Worm (Caenorhabditis elegans) whole organism, L2 larva: ENCODE measurements around the gene Y41C4A.22.

Source experiments
- C34F6.9 ChIP-seq: fragments of 150-350 bp; optimal IDR thresholded peaks from 2 replicates; lab custom pipeline; 2014; ENCODE audit warnings: missing biosample characterization, missing genetic modification characterization
- F13H6.1 ChIP-seq: sonication (generic microtip); optimal IDR thresholded peaks from 2 replicates; lab custom pipeline; 2016; ENCODE audit warnings: missing genetic modification characterization, missing compliant biosample characterization
- R02D3.7 ChIP-seq: fragments of 150-350 bp; optimal IDR thresholded peaks from 2 replicates; lab custom pipeline; 2014; ENCODE audit warnings: missing biosample characterization, missing genetic modification characterization
- Y55F3AM.14 ChIP-seq: fragments of 200-800 bp; sonication (Bioruptor generic); optimal IDR thresholded peaks from 2 replicates; lab custom pipeline; 2018; ENCODE audit warnings: mild to moderate bottlenecking, missing genetic modification characterization, missing compliant biosample characterization
- ZK546.5 ChIP-seq: sonication (generic microtip); optimal IDR thresholded peaks from 2 replicates; lab custom pipeline; 2017; ENCODE audit warnings: missing biosample characterization, missing genetic modification characterization
- aly-2 ChIP-seq: fragments of 150-350 bp; optimal IDR thresholded peaks from 2 replicates; lab custom pipeline; 2014; ENCODE audit warnings: missing biosample characterization, missing genetic modification characterization
- ama-1 ChIP-seq: fragments of 150-350 bp; optimal IDR thresholded peaks from 2 replicates; lab custom pipeline; 2018; ENCODE audit warnings: inconsistent platforms
- blmp-1 ChIP-seq: sonication (generic microtip); optimal IDR thresholded peaks from 2 replicates; lab custom pipeline; 2017; ENCODE audit warnings: missing genetic modification characterization, mild to moderate bottlenecking, missing compliant biosample characterization, antibody characterized with exemption, moderate library complexity; ENCODE audit not compliant: insufficient read depth
- ceh-82 ChIP-seq: fragments of 150-350 bp; optimal IDR thresholded peaks from 2 replicates; lab custom pipeline; 2014; ENCODE audit warnings: missing biosample characterization, missing genetic modification characterization
- crh-2 ChIP-seq: sonication (generic microtip); optimal IDR thresholded peaks from 2 replicates; lab custom pipeline; 2017; ENCODE audit warnings: missing biosample characterization, missing genetic modification characterization
- egl-27 ChIP-seq: sonication (generic microtip); optimal IDR thresholded peaks from 3 replicates; lab custom pipeline; 2017; ENCODE audit warnings: missing biosample characterization, missing genetic modification reagents, missing genetic modification characterization
- elt-3 ChIP-seq: sonication (generic microtip); optimal IDR thresholded peaks from 2 replicates; lab custom pipeline; 2017; ENCODE audit warnings: missing biosample characterization, missing genetic modification characterization
- fos-1 ChIP-seq: fragments of 150-350 bp; optimal IDR thresholded peaks from 2 replicates; lab custom pipeline; 2014; ENCODE audit warnings: missing biosample characterization, missing genetic modification characterization
- gmeb-1 ChIP-seq: fragments of 150-350 bp; optimal IDR thresholded peaks from 2 replicates; lab custom pipeline; 2014; ENCODE audit warnings: missing biosample characterization, missing genetic modification characterization
- lin-11 ChIP-seq: fragments of 150-350 bp; sonication (generic microtip); optimal IDR thresholded peaks from 2 replicates; lab custom pipeline; 2014; ENCODE audit warnings: missing biosample characterization, missing genetic modification characterization, inconsistent platforms, mixed read lengths
- lin-13 ChIP-seq: fragments of 150-350 bp; optimal IDR thresholded peaks from 2 replicates; lab custom pipeline; 2014; ENCODE audit warnings: missing biosample characterization, missing genetic modification reagents, missing genetic modification characterization
- lsy-2 ChIP-seq, 2 experiments: fragments of 150-350 bp in 1 of 2; sonication (generic microtip) in 1 of 2; optimal IDR thresholded peaks; 2 replicates each; lab custom pipeline; 2014 to 2017; ENCODE audit warnings: missing biosample characterization in 2 of 2, missing genetic modification characterization in 2 of 2
- mbf-1 ChIP-seq: sonication (generic microtip); optimal IDR thresholded peaks from 2 replicates; lab custom pipeline; 2017; ENCODE audit warnings: missing biosample characterization, missing genetic modification characterization
- mdl-1 ChIP-seq, 2 experiments: fragments of 150-350 bp in 1 of 2; sonication (generic microtip) in 1 of 2; optimal IDR thresholded peaks; 2 replicates each; lab custom pipeline; 2017; ENCODE audit warnings: missing biosample characterization in 2 of 2, missing genetic modification characterization in 2 of 2
- nhr-11 ChIP-seq: fragments of 150-350 bp; optimal IDR thresholded peaks from 2 replicates; lab custom pipeline; 2014; ENCODE audit warnings: missing biosample characterization, missing genetic modification characterization
- nhr-12 ChIP-seq: fragments of 150-350 bp; optimal IDR thresholded peaks from 2 replicates; lab custom pipeline; 2014; ENCODE audit warnings: missing biosample characterization, missing genetic modification characterization
- nhr-129 ChIP-seq: fragments of 150-350 bp; optimal IDR thresholded peaks from 2 replicates; lab custom pipeline; 2014; ENCODE audit warnings: missing biosample characterization, missing genetic modification characterization
- nhr-21 ChIP-seq: fragments of 150-350 bp; optimal IDR thresholded peaks from 2 replicates; lab custom pipeline; 2014; ENCODE audit warnings: missing biosample characterization, missing genetic modification characterization
- nhr-23 ChIP-seq: fragments of 150-350 bp; optimal IDR thresholded peaks from 2 replicates; lab custom pipeline; 2014; ENCODE audit warnings: missing biosample characterization, missing genetic modification reagents, missing genetic modification characterization
- nhr-237 ChIP-seq: fragments of 150-350 bp; optimal IDR thresholded peaks from 2 replicates; lab custom pipeline; 2014; ENCODE audit warnings: missing biosample characterization, missing genetic modification characterization
- nhr-25 ChIP-seq: fragments of 150-350 bp; sonication (generic microtip); optimal IDR thresholded peaks from 3 replicates; lab custom pipeline; 2014; ENCODE audit warnings: missing biosample characterization, missing genetic modification characterization
- nhr-6 ChIP-seq: fragments of 150-350 bp; optimal IDR thresholded peaks from 2 replicates; lab custom pipeline; 2014; ENCODE audit warnings: missing biosample characterization, missing genetic modification characterization
- nhr-77 ChIP-seq: fragments of 150-350 bp; optimal IDR thresholded peaks from 2 replicates; lab custom pipeline; 2014; ENCODE audit warnings: missing biosample characterization, missing genetic modification characterization
- peb-1 ChIP-seq: fragments of 150-350 bp; optimal IDR thresholded peaks from 2 replicates; lab custom pipeline; 2014; ENCODE audit warnings: missing biosample characterization, missing genetic modification characterization
- sem-4 ChIP-seq: fragments of 150-350 bp; optimal IDR thresholded peaks from 2 replicates; lab custom pipeline; 2014; ENCODE audit warnings: missing biosample characterization, missing genetic modification reagents, missing genetic modification characterization
- skn-1 ChIP-seq: sonication (generic microtip); optimal IDR thresholded peaks from 2 replicates; lab custom pipeline; 2017; ENCODE audit warnings: missing biosample characterization, missing genetic modification characterization
- sma-3 ChIP-seq: sonication (generic microtip); optimal IDR thresholded peaks from 2 replicates; lab custom pipeline; 2016; ENCODE audit warnings: missing genetic modification reagents, missing genetic modification characterization, missing compliant biosample characterization
- sma-9 ChIP-seq, 2 experiments: fragments of 150-350 bp in 1 of 2; sonication (generic microtip) in 1 of 2; optimal IDR thresholded peaks; 2 replicates each; lab custom pipeline; 2014 to 2016; ENCODE audit warnings: missing genetic modification characterization in 2 of 2, mild to moderate bottlenecking in 1 of 2, missing biosample characterization in 1 of 2, missing compliant biosample characterization in 1 of 2, missing genetic modification reagents in 1 of 2, moderate library complexity in 1 of 2
- snpc-4 ChIP-seq: fragments of 150-350 bp; optimal IDR thresholded peaks from 2 replicates; lab custom pipeline; 2014; ENCODE audit warnings: missing biosample characterization, missing genetic modification characterization
- unc-39 ChIP-seq: fragments of 150-350 bp; optimal IDR thresholded peaks from 2 replicates; lab custom pipeline; 2014; ENCODE audit warnings: missing biosample characterization, missing genetic modification characterization
- ztf-1 ChIP-seq: fragments of 200-800 bp; sonication (Bioruptor generic); conservative IDR thresholded peaks from 2 replicates; pipeline ENCODE4 v1.3.6; 2022; ENCODE audit warnings: missing genetic modification characterization, missing compliant biosample characterization
- ztf-4 ChIP-seq: fragments of 150-350 bp; optimal IDR thresholded peaks from 2 replicates; lab custom pipeline; 2014; ENCODE audit warnings: missing biosample characterization, missing genetic modification characterization

Y41C4A.22 gene

ce11 chrIII:11683790-11684189 lies 11.3 kb upstream of the Y41C4A.22 start:
- TF ChIP-seq sma-9 (GFP tag; optimal IDR thresholded peaks at IDR 0.05; lab: Kevin White, UChicago) (no peak), sma-9 (tag; optimal IDR thresholded peaks at IDR 0.05; lab: Kevin White, UChicago) (no peak), R02D3.7 (no peak), unc-39 (tag; lab: Kevin White, UChicago) (no peak), nhr-12 (tag; lab: Kevin White, UChicago) (no peak), nhr-6 (tag; lab: Kevin White, UChicago) (no peak), elt-3 (no peak), nhr-129 (no peak), ZK546.5 (tag; lab: Kevin White, UChicago) (no peak), peb-1 (tag; lab: Kevin White, UChicago) (no peak)

ce11 chrIII:11684770-11685169 lies 10.3 kb upstream of the Y41C4A.22 start:
- TF ChIP-seq F13H6.1 (tag; lab: Kevin White, UChicago) (no peak), sma-3 (GFP tag; lab: Kevin White, UChicago) (peak; percentile 44), crh-2 (tag; lab: Kevin White, UChicago) (peak; percentile 56), sma-9 (GFP tag; optimal IDR thresholded peaks at IDR 0.05; lab: Kevin White, UChicago) (peak; percentile 67), sma-9 (tag; optimal IDR thresholded peaks at IDR 0.05; lab: Kevin White, UChicago) (no peak), nhr-237 (tag; lab: Kevin White, UChicago) (no peak), fos-1 (tag; lab: Kevin White, UChicago) (peak; percentile 66), Y55F3AM.14 (GFP tag; lab: Kevin White, UChicago) (no peak), gmeb-1 (tag; lab: Kevin White, UChicago) (peak; percentile 19)

- TF ChIP-seq skn-1 (tag; lab: Kevin White, UChicago), result no peak
- no peak for TF ChIP-seq nhr-77 (tag; lab: Kevin White, UChicago)
- peak; percentile 31 for TF ChIP-seq lin-13
- TF ChIP-seq nhr-23 (tag; lab: Kevin White, UChicago), result no peak
- peak; percentile 67 for TF ChIP-seq gmeb-1 (tag; lab: Kevin White, UChicago)
- TF ChIP-seq crh-2 (tag; lab: Kevin White, UChicago), result peak; percentile 90
- TF ChIP-seq mbf-1 (tag; lab: Kevin White, UChicago), result no peak
- peak; percentile 70 for TF ChIP-seq blmp-1
- peak; percentile 74 for TF ChIP-seq F13H6.1 (tag; lab: Kevin White, UChicago)
- TF ChIP-seq aly-2 (tag; lab: Kevin White, UChicago), result no peak
- TF ChIP-seq sma-9 (GFP tag; optimal IDR thresholded peaks at IDR 0.05; lab: Kevin White, UChicago), result peak; percentile 77
- TF ChIP-seq sma-9 (tag; optimal IDR thresholded peaks at IDR 0.05; lab: Kevin White, UChicago), result no peak
- no peak for TF ChIP-seq ama-1 (lab: Kevin White, UChicago)
- peak; percentile 9 for TF ChIP-seq ztf-4 (tag; lab: Kevin White, UChicago)
- TF ChIP-seq sem-4 (tag; lab: Kevin White, UChicago), result peak; percentile 80
- peak in 1 of 2 experiments; percentile 57 for TF ChIP-seq lsy-2 (tag; optimal IDR thresholded peaks at IDR 0.05; lab: Kevin White, UChicago)
- TF ChIP-seq nhr-11, result no peak
- TF ChIP-seq sma-3 (GFP tag; lab: Kevin White, UChicago), result peak; percentile 76
- peak; percentile 4 for TF ChIP-seq Y55F3AM.14 (GFP tag; lab: Kevin White, UChicago)
- TF ChIP-seq nhr-6 (tag; lab: Kevin White, UChicago), result peak; percentile 14
- peak; percentile 57 for TF ChIP-seq nhr-25 (tag; lab: Kevin White, UChicago)
- peak; percentile 48 for TF ChIP-seq C34F6.9 (tag; lab: Kevin White, UChicago)
- peak; percentile 53 for TF ChIP-seq nhr-21 (tag; lab: Kevin White, UChicago)
- no peak for TF ChIP-seq R02D3.7
- TF ChIP-seq nhr-129, result peak; percentile 75
- peak in 1 of 2 experiments; percentile 20 for TF ChIP-seq mdl-1 (tag; optimal IDR thresholded peaks at IDR 0.05; lab: Kevin White, UChicago)
- TF ChIP-seq lin-11 (tag; lab: Kevin White, UChicago), result no peak
- peak; percentile 96 for TF ChIP-seq fos-1 (tag; lab: Kevin White, UChicago)
- TF ChIP-seq snpc-4 (tag; lab: Kevin White, UChicago), result no peak
- TF ChIP-seq ztf-1 (GFP tag; lab: Robert Waterston, UW), result no peak
- TF ChIP-seq nhr-237 (tag; lab: Kevin White, UChicago), result no peak
- peak; percentile 50 for TF ChIP-seq egl-27 (tag; lab: Kevin White, UChicago)
- TF ChIP-seq ceh-82 (tag; lab: Kevin White, UChicago), result no peak
These were observed 5.8 kb upstream of the Y41C4A.22 start for ce11 chrIII:11689303-11689702.
